Worm (Caenorhabditis elegans) whole organism, early embryonic: ENCODE data around the gene T16G12.1.

Experiments used
- B0310.2 ChIP-seq: sonication (generic microtip); optimal IDR thresholded peaks from 2 replicates; lab custom pipeline; 2016; ENCODE audit warnings: mild to moderate bottlenecking, missing genetic modification characterization, missing compliant biosample characterization
- F13C5.2 ChIP-seq: sonication (generic microtip); optimal IDR thresholded peaks from 2 replicates; lab custom pipeline; 2017; ENCODE audit warnings: mild to moderate bottlenecking, missing genetic modification characterization, inconsistent platforms, missing compliant biosample characterization
- aly-1 ChIP-seq: sonication (generic microtip); optimal IDR thresholded peaks from 2 replicates; lab custom pipeline; 2016; ENCODE audit warnings: missing genetic modification characterization, missing compliant biosample characterization
- ama-1 ChIP-seq: fragments of 150-350 bp; optimal IDR thresholded peaks from 2 replicates; lab custom pipeline; 2014
- ets-7 ChIP-seq: sonication (generic microtip); optimal IDR thresholded peaks from 2 replicates; lab custom pipeline; 2016; ENCODE audit warnings: missing genotype, missing genetic modification characterization, missing compliant biosample characterization
- hmg-4 ChIP-seq: fragments of 200-800 bp; sonication (Bioruptor generic); optimal IDR thresholded peaks from 2 replicates; lab custom pipeline; 2018; ENCODE audit warnings: mild to moderate bottlenecking, missing genetic modification characterization, missing compliant biosample characterization
- hnd-1 ChIP-seq: sonication (generic microtip); optimal IDR thresholded peaks from 2 replicates; lab custom pipeline; 2016; ENCODE audit warnings: missing genetic modification characterization, missing compliant biosample characterization
- pes-1 ChIP-seq: fragments of 200-800 bp; sonication (Bioruptor generic); IDR thresholded peaks from 2 replicates; pipeline ENCODE4 v1.3.6; 2022; ENCODE audit warnings: missing genetic modification reagents, missing genetic modification characterization, missing compliant biosample characterization
- sea-1 ChIP-seq: fragments of 200-800 bp; sonication (Bioruptor generic); conservative IDR thresholded peaks from 2 replicates; pipeline ENCODE4 v1.3.6; 2022; ENCODE audit warnings: missing genetic modification characterization, missing compliant biosample characterization
- tbx-11 ChIP-seq: fragments of 200-800 bp; sonication (Bioruptor generic); IDR thresholded peaks from 2 replicates; pipeline ENCODE4 v1.3.6; 2022; ENCODE audit warnings: missing genetic modification characterization, missing compliant biosample characterization
- tra-4 ChIP-seq: sonication (generic microtip); optimal IDR thresholded peaks from 2 replicates; lab custom pipeline; 2017; ENCODE audit warnings: missing genetic modification characterization, missing compliant biosample characterization

DNA sequence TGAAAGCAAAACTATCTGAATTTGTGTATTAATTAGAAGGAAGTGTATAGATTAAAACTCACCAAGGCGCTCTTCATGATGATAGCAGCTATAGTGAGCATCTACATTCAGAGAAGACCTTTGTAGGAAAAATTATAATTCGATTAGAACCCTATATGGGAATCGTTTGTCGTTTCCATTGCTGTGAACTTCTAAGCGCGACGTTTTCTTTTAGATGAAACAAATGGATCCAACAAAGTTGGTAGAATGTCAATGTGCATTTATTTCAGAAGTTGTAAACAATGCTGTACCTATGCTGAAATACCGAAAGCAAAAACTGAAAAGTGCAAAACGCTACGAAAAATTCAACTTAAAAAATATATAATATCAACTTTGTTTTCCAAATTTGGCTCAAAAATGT, 6.4 kb upstream of the T16G12.1 start, which contains the start of gene T16G12.10:
- TF ChIP-seq ama-1 (no peak), hnd-1 (tag; lab: Kevin White, UChicago) (no peak), aly-1 (tag; lab: Kevin White, UChicago) (no peak), B0310.2 (no peak), sea-1 (GFP tag; lab: Robert Waterston, UW) (no peak), tbx-11 (GFP tag; lab: Robert Waterston, UW) (no peak), ets-7 (tag; lab: Kevin White, UChicago) (no peak), hmg-4 (GFP tag; lab: Kevin White, UChicago) (no peak), pes-1 (GFP tag; lab: Robert Waterston, UW) (no peak), tra-4 (tag; lab: Kevin White, UChicago) (no peak), F13C5.2 (no peak)
